Fruit fly (Drosophila melanogaster): ENCODE data around the gene Semp1.

DNA sequence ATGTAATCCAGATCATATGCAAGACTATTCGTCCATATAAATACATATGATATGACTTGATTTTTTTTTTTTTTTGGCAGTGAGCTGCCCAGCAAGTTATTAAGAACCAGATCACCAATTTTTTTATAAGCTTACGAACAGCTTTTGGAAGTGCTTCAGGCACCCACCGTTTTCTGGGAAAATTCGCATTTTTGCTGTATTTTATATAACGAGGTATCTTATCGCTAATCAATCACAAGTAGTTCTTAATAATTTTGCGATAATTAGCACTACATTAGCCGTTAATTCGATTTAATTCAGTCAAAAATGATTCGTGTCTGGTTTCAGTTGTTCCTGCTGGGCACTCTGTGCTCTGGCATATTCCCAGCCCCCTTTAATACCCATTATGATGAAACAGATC, 15.2 kb upstream of the Semp1 start, which contains the start of gene CG7631:
- TF ChIP-seq sage (GFP tag; optimal IDR thresholded peaks at IDR 0.05) (no peak), Vsx2 (GFP tag; optimal IDR thresholded peaks at IDR 0.05; ENCODE audit: partially characterized antibody) (no peak), lola (GFP tag; optimal IDR thresholded peaks at IDR 0.05) (no peak), Myc (optimal IDR thresholded peaks at IDR 0.05) (no peak), N (GFP tag; optimal IDR thresholded peaks at IDR 0.05) (no peak), foxo (GFP tag; optimal IDR thresholded peaks at IDR 0.05) (no peak), br (GFP tag; optimal IDR thresholded peaks at IDR 0.05) (no peak), psq (GFP tag; optimal IDR thresholded peaks at IDR 0.05) (no peak), dmrt93B (GFP tag; optimal IDR thresholded peaks at IDR 0.05) (no peak), h (GFP tag; optimal IDR thresholded peaks at IDR 0.05) (no peak), Dfd (GFP tag; optimal IDR thresholded peaks at IDR 0.05) (no peak)

Data from whole organism, wandering third instar larva.